Fruit fly (Drosophila melanogaster) whole organism, embryonic: Measurements from ENCODE around the gene COX6B.
A peak's percentile ranks its signal among the peaks of the same experiment; 100 is the strongest.

ENCODE experiments used
- Ada2b ChIP-seq: fragments of 200-800 bp; sonication (Bioruptor generic); IDR thresholded peaks from 2 replicates; pipeline ENCODE4 v1.3.6; 2022; ENCODE audit warnings: missing biosample characterization, missing genetic modification characterization
- CG10209 ChIP-seq: fragments of 200-800 bp; sonication (Bioruptor generic); optimal IDR thresholded peaks from 3 replicates; lab custom pipeline; 2017; ENCODE audit warnings: missing biosample characterization, mild to moderate bottlenecking, missing genetic modification characterization, missing genetic modification reagents
- CG10543 ChIP-seq: fragments of 200-800 bp; sonication (Bioruptor generic); optimal IDR thresholded peaks from 3 replicates; lab custom pipeline; 2017; ENCODE audit warnings: missing biosample characterization, mild to moderate bottlenecking, missing genetic modification characterization, moderate library complexity
- CG11247 ChIP-seq: fragments of 200-800 bp; sonication (Bioruptor generic); IDR thresholded peaks from 2 replicates; pipeline ENCODE4 v1.3.6; 2022; ENCODE audit warnings: missing biosample characterization, missing genetic modification characterization
- CG11696 ChIP-seq: fragments of 200-800 bp; sonication (Bioruptor generic); IDR thresholded peaks from 2 replicates; pipeline ENCODE4 v1.3.6; 2022; ENCODE audit warnings: missing biosample characterization, missing genetic modification characterization
- CG12219 ChIP-seq: fragments of 200-800 bp; sonication (Bioruptor generic); optimal IDR thresholded peaks from 3 replicates; lab custom pipeline; 2018; ENCODE audit warnings: missing biosample characterization, mild to moderate bottlenecking, missing genetic modification characterization
- CG12769 ChIP-seq: fragments of 200-800 bp; sonication (Bioruptor generic); optimal IDR thresholded peaks from 2 replicates; lab custom pipeline; 2019; ENCODE audit warnings: missing biosample characterization, mild to moderate bottlenecking, missing genetic modification characterization, moderate library complexity
- CG15696 ChIP-seq: fragments of 200-800 bp; sonication (Bioruptor generic); optimal IDR thresholded peaks from 2 replicates; lab custom pipeline; 2019; ENCODE audit warnings: missing biosample characterization, mild to moderate bottlenecking, missing genetic modification characterization, moderate library complexity
- CG3065 ChIP-seq: fragments of 200-800 bp; sonication (Bioruptor generic); optimal IDR thresholded peaks from 2 replicates; lab custom pipeline; 2016; ENCODE audit warnings: missing biosample characterization, missing genetic modification characterization
- CG33213 ChIP-seq: fragments of 200-800 bp; sonication (Bioruptor generic); optimal IDR thresholded peaks from 3 replicates; lab custom pipeline; 2016; ENCODE audit warnings: missing biosample characterization, missing genetic modification characterization
- CG4282 ChIP-seq: fragments of 200-800 bp; sonication (Bioruptor generic); optimal IDR thresholded peaks from 2 replicates; lab custom pipeline; 2016; ENCODE audit warnings: missing biosample characterization, missing genetic modification characterization
- CG4424 ChIP-seq: fragments of 200-800 bp; sonication (Bioruptor generic); optimal IDR thresholded peaks from 3 replicates; lab custom pipeline; 2016; ENCODE audit warnings: missing biosample characterization, missing genetic modification characterization
- CG5180 ChIP-seq: fragments of 200-800 bp; sonication (Bioruptor generic); optimal IDR thresholded peaks from 3 replicates; lab custom pipeline; 2017; ENCODE audit warnings: missing biosample characterization, missing genetic modification characterization, mild to moderate bottlenecking, moderate library complexity, missing genetic modification reagents
- CG8089 ChIP-seq: fragments of 200-800 bp; sonication (Bioruptor generic); optimal IDR thresholded peaks from 3 replicates; lab custom pipeline; 2016; ENCODE audit warnings: missing biosample characterization, missing genetic modification characterization
- CG8765 ChIP-seq: fragments of 200-800 bp; sonication (Bioruptor generic); IDR thresholded peaks from 2 replicates; pipeline ENCODE4 v1.3.6; 2022; ENCODE audit warnings: missing biosample characterization, missing genetic modification characterization
- Dbx ChIP-seq: fragments of 200-800 bp; sonication (Bioruptor generic); IDR thresholded peaks from 3 replicates; pipeline ENCODE4 v1.3.6; 2022; ENCODE audit warnings: missing biosample characterization, missing genetic modification characterization
- Ets65A ChIP-seq: fragments of 200-800 bp; sonication (Bioruptor generic); peaks from one replicate; lab custom pipeline; 2016; ENCODE audit warnings: missing biosample characterization, missing genetic modification characterization
- GATAe ChIP-seq: fragments of 200-800 bp; sonication (Bioruptor generic); conservative IDR thresholded peaks from 2 replicates; pipeline ENCODE4 v1.3.6; 2022; ENCODE audit warnings: missing biosample characterization, missing genetic modification characterization
- HLH54F ChIP-seq: fragments of 200-800 bp; sonication (Bioruptor generic); optimal IDR thresholded peaks from 3 replicates; lab custom pipeline; 2016; ENCODE audit warnings: missing biosample characterization, missing genetic modification characterization
- HLHmδ ChIP-seq: fragments of 200-800 bp; sonication (Bioruptor generic); optimal IDR thresholded peaks from 2 replicates; lab custom pipeline; 2018; ENCODE audit warnings: missing biosample characterization, mild to moderate bottlenecking, missing genetic modification characterization, moderate library complexity
- Hr39 ChIP-seq: fragments of >200 bp; optimal IDR thresholded peaks from 2 replicates; lab custom pipeline; 2017
- Myb ChIP-seq: fragments of 200-800 bp; sonication (Bioruptor generic); optimal IDR thresholded peaks from 2 replicates; lab custom pipeline; 2016; ENCODE audit warnings: missing biosample characterization, missing genetic modification characterization
- NfI ChIP-seq: fragments of 200-800 bp; sonication (Bioruptor generic); optimal IDR thresholded peaks from 3 replicates; lab custom pipeline; 2018; ENCODE audit warnings: missing biosample characterization, mild to moderate bottlenecking, missing genetic modification characterization, moderate library complexity
- PHDP ChIP-seq: fragments of 200-800 bp; sonication (Bioruptor generic); optimal IDR thresholded peaks from 3 replicates; lab custom pipeline; 2018; ENCODE audit warnings: missing biosample characterization, mild to moderate bottlenecking, missing genetic modification characterization, moderate library complexity
- Pdp1 ChIP-seq, 2 experiments: fragments of 200-800 bp; sonication (Bioruptor generic); optimal IDR thresholded peaks; 3 replicates each; lab custom pipeline; 2016; ENCODE audit warnings: missing biosample characterization in 2 of 2, missing genetic modification characterization in 2 of 2, mild to moderate bottlenecking in 1 of 2, moderate library complexity in 1 of 2
- Rx ChIP-seq: fragments of 200-800 bp; sonication (Bioruptor generic); IDR thresholded peaks from 2 replicates; pipeline ENCODE4 v1.3.6; 2022; ENCODE audit warnings: missing biosample characterization, missing genetic modification characterization
- Sry-β ChIP-seq: fragments of 200-800 bp; sonication (Bioruptor generic); optimal IDR thresholded peaks from 2 replicates; lab custom pipeline; 2018; ENCODE audit warnings: missing biosample characterization, mild to moderate bottlenecking, missing genetic modification characterization, moderate library complexity
- Xrp1 ChIP-seq: fragments of 200-800 bp; sonication (Bioruptor generic); IDR thresholded peaks from 2 replicates; pipeline ENCODE4 v1.3.6; 2022; ENCODE audit warnings: missing biosample characterization, missing genetic modification characterization
- cas ChIP-seq: fragments of 200-800 bp; sonication (Bioruptor generic); IDR thresholded peaks from 2 replicates; pipeline ENCODE4 v1.3.6; 2022; ENCODE audit warnings: missing biosample characterization, missing genetic modification characterization
- chinmo ChIP-seq: fragments of 200-800 bp; sonication (Bioruptor generic); IDR thresholded peaks from 4 replicates; pipeline ENCODE4 v1.3.6; 2022; ENCODE audit warnings: missing biosample characterization, missing genetic modification characterization; ENCODE audit not compliant: partially characterized antibody
- ci ChIP-seq: fragments of 200-800 bp; sonication (Bioruptor generic); IDR thresholded peaks from 3 replicates; pipeline ENCODE4 v1.3.6; 2022; ENCODE audit warnings: missing biosample characterization, missing genetic modification characterization
- crc ChIP-seq: fragments of 200-800 bp; sonication (Bioruptor generic); optimal IDR thresholded peaks from 2 replicates; lab custom pipeline; 2016; ENCODE audit warnings: missing biosample characterization, missing genetic modification characterization
- crol ChIP-seq: fragments of 200-800 bp; sonication (Bioruptor generic); IDR thresholded peaks from 2 replicates; pipeline ENCODE4 v1.3.6; 2022; ENCODE audit warnings: missing biosample characterization, missing genetic modification characterization
- dmrt11E ChIP-seq: fragments of 200-800 bp; sonication (Bioruptor generic); optimal IDR thresholded peaks from 3 replicates; lab custom pipeline; 2018; ENCODE audit warnings: missing biosample characterization, mild to moderate bottlenecking, missing genetic modification characterization, moderate library complexity
- eve ChIP-seq, 2 experiments: fragments of >200 bp; optimal IDR thresholded peaks; 2 replicates each; lab custom pipeline; 2017; ENCODE audit warnings: missing biosample characterization in 2 of 2, missing genetic modification characterization in 2 of 2
- exex ChIP-seq: fragments of 200-800 bp; sonication (Bioruptor generic); optimal IDR thresholded peaks from 4 replicates; lab custom pipeline; 2018; ENCODE audit warnings: missing biosample characterization, mild to moderate bottlenecking, missing genetic modification characterization, moderate library complexity
- gcm2 ChIP-seq: fragments of 200-800 bp; sonication (Bioruptor generic); optimal IDR thresholded peaks from 2 replicates; lab custom pipeline; 2016; ENCODE audit warnings: missing biosample characterization, missing genetic modification characterization
- gem ChIP-seq: fragments of 200-800 bp; sonication (Bioruptor generic); optimal IDR thresholded peaks from 2 replicates; lab custom pipeline; 2019; ENCODE audit warnings: missing biosample characterization, mild to moderate bottlenecking, missing genetic modification characterization, moderate library complexity
- ind ChIP-seq: fragments of 200-800 bp; sonication (Bioruptor generic); optimal IDR thresholded peaks from 3 replicates; lab custom pipeline; 2016; ENCODE audit warnings: missing biosample characterization, missing genetic modification characterization
- kni ChIP-seq: fragments of 200-800 bp; sonication (Bioruptor generic); optimal IDR thresholded peaks from 3 replicates; lab custom pipeline; 2017; ENCODE audit warnings: mild to moderate bottlenecking, missing biosample characterization, missing genetic modification reagents, missing genetic modification characterization
- lab ChIP-seq: fragments of 200-800 bp; sonication (Bioruptor generic); optimal IDR thresholded peaks from 3 replicates; lab custom pipeline; 2017; ENCODE audit warnings: missing biosample characterization, missing genetic modification characterization, mild to moderate bottlenecking, moderate library complexity, missing genetic modification reagents
- maf-S ChIP-seq: fragments of 200-800 bp; sonication (Bioruptor generic); optimal IDR thresholded peaks from 2 replicates; lab custom pipeline; 2016; ENCODE audit warnings: missing biosample characterization, missing genetic modification characterization
- mirr ChIP-seq: fragments of 200-800 bp; sonication (Bioruptor generic); optimal IDR thresholded peaks from 3 replicates; lab custom pipeline; 2018; ENCODE audit warnings: missing biosample characterization, mild to moderate bottlenecking, missing genetic modification characterization
- otp ChIP-seq: fragments of 200-800 bp; sonication (Bioruptor generic); IDR thresholded peaks from 3 replicates; pipeline ENCODE4, ENCODE4 v1.3.6; 2022; ENCODE audit warnings: missing biosample characterization, missing genetic modification characterization
- pb ChIP-seq: fragments of 200-800 bp; sonication (Bioruptor generic); optimal IDR thresholded peaks from 3 replicates; lab custom pipeline; 2016; ENCODE audit warnings: missing biosample characterization, missing genetic modification characterization
- repo ChIP-seq: fragments of 200-800 bp; sonication (Bioruptor generic); optimal IDR thresholded peaks from 2 replicates; lab custom pipeline; 2016; ENCODE audit warnings: missing biosample characterization, missing genetic modification characterization
- rib ChIP-seq: fragments of 200-800 bp; sonication (Bioruptor generic); IDR thresholded peaks from 2 replicates; pipeline ENCODE4 v1.3.6; 2022; ENCODE audit warnings: missing biosample characterization, missing genetic modification characterization
- schlank ChIP-seq: fragments of 200-800 bp; sonication (Bioruptor generic); optimal IDR thresholded peaks from 2 replicates; lab custom pipeline; 2018; ENCODE audit warnings: missing biosample characterization, mild to moderate bottlenecking, missing genetic modification characterization
- sens ChIP-seq: fragments of 200-800 bp; sonication (Bioruptor generic); peaks from one replicate; lab custom pipeline; 2016; ENCODE audit warnings: missing biosample characterization, missing genetic modification characterization
- sug ChIP-seq: fragments of 200-800 bp; optimal IDR thresholded peaks from 2 replicates; lab custom pipeline; 2019; ENCODE audit warnings: missing biosample characterization, mild to moderate bottlenecking, missing genetic modification characterization, moderate library complexity
- toy ChIP-seq: fragments of 200-800 bp; sonication (Bioruptor generic); IDR thresholded peaks from 2 replicates; pipeline ENCODE4 v1.3.6; 2022; ENCODE audit warnings: missing biosample characterization, missing genetic modification characterization
- trh ChIP-seq: fragments of 200-800 bp; sonication (Bioruptor generic); optimal IDR thresholded peaks from 2 replicates; lab custom pipeline; 2016; ENCODE audit warnings: missing biosample characterization, missing genetic modification characterization
- zf30C ChIP-seq: fragments of 200-800 bp; sonication (Bioruptor generic); optimal IDR thresholded peaks from 3 replicates; lab custom pipeline; 2018; ENCODE audit warnings: missing biosample characterization, mild to moderate bottlenecking, missing genetic modification characterization

Gene COX6B

dm6 chrX:19753710-19754109 lies 9.6 kb upstream of the COX6B start:
- TF ChIP-seq maf-S (no peak), CG5180 (GFP tag; lab: Kevin White, UChicago) (no peak), gem (tag; lab: Kevin White, UChicago) (no peak), toy (0 out of 2 replicates have a peak, but pooled peaks have one; percentile 7), CG12219 (GFP tag; lab: Kevin White, UChicago) (no peak), PHDP (tag; lab: Kevin White, UChicago) (no peak), gcm2 (GFP tag; lab: Kevin White, UChicago) (no peak), ind (GFP tag; lab: Kevin White, UChicago) (no peak), pb (GFP tag; lab: Kevin White, UChicago) (no peak), trh (no peak), repo (GFP tag; lab: Kevin White, UChicago) (no peak), Hr39 (lab: Kevin White, UChicago) (no peak), HLH54F (no peak), dmrt11E (tag; lab: Kevin White, UChicago) (no peak), Sry-β (GFP tag; lab: Kevin White, UChicago) (no peak), schlank (tag; lab: Kevin White, UChicago) (no peak), CG12769 (tag; lab: Kevin White, UChicago) (peak; percentile 73), lab (GFP tag; lab: Kevin White, UChicago) (no peak), Pdp1 (GFP tag; optimal IDR thresholded peaks at IDR 0.05; lab: Kevin White, UChicago) (peak in 1 of 2 experiments; percentile 97), zf30C (no peak), CG8089 (GFP tag; lab: Kevin White, UChicago) (no peak), rib (GFP tag; lab: Robert Waterston, UW) (no peak), CG3065 (GFP tag; lab: Kevin White, UChicago) (no peak), CG4282 (GFP tag; lab: Kevin White, UChicago) (no peak), kni (GFP tag; lab: Kevin White, UChicago) (peak; percentile 43), crc (GFP tag; lab: Kevin White, UChicago) (no peak), HLHmδ (GFP tag; lab: Kevin White, UChicago) (no peak), NfI (GFP tag; lab: Kevin White, UChicago) (no peak), CG4424 (no peak), sens (GFP tag; lab: Kevin White, UChicago) (no peak), Myb (GFP tag; lab: Kevin White, UChicago) (no peak), eve (GFP tag; optimal IDR thresholded peaks at IDR 0.05; lab: Kevin White, UChicago) (no peak), CG11696 (GFP tag; lab: Robert Waterston, UW) (no peak)

dm6 chrX:19752344-19752743 lies 8.2 kb upstream of the COX6B start:
- TF ChIP-seq exex (tag; lab: Kevin White, UChicago), result peak; percentile 95
- TF ChIP-seq CG11247 (GFP tag; lab: Robert Waterston, UW), result no peak
- TF ChIP-seq Ada2b (GFP tag; lab: Robert Waterston, UW), result no peak
- peak; percentile 55 for TF ChIP-seq CG10543 (GFP tag; lab: Kevin White, UChicago)
- TF ChIP-seq Rx (GFP tag; lab: Robert Waterston, UW), result no peak
- TF ChIP-seq CG8765 (GFP tag; lab: Robert Waterston, UW), result no peak
- TF ChIP-seq CG15696 (tag; lab: Kevin White, UChicago), result no peak
- TF ChIP-seq cas (GFP tag; lab: Robert Waterston, UW), result no peak
- no peak for TF ChIP-seq otp (GFP tag; lab: Robert Waterston, UW)
- peak; percentile 95 for TF ChIP-seq mirr (GFP tag; lab: Kevin White, UChicago)
- TF ChIP-seq crc (GFP tag; lab: Kevin White, UChicago), result no peak
- no peak for TF ChIP-seq Xrp1 (GFP tag; lab: Robert Waterston, UW)
- no peak for TF ChIP-seq CG33213 (GFP tag; lab: Kevin White, UChicago)
- 0 out of 3 replicates have a peak, but pooled peaks have one; percentile 33 for TF ChIP-seq ci (GFP tag; lab: Robert Waterston, UW)
- TF ChIP-seq sug (tag; lab: Kevin White, UChicago), result peak; percentile 71
- no peak for TF ChIP-seq CG10209 (GFP tag; lab: Kevin White, UChicago)
- TF ChIP-seq GATAe (GFP tag; lab: Robert Waterston, UW), result 0 out of 2 replicates have a peak, but pooled peaks have one; percentile 30
- TF ChIP-seq chinmo (GFP tag; lab: Robert Waterston, UW), result 0 out of 4 replicates have a peak, but pooled peaks have one; percentile 56
- TF ChIP-seq crol (GFP tag; lab: Robert Waterston, UW), result no peak
- peak; percentile 84 for TF ChIP-seq Ets65A (GFP tag; lab: Kevin White, UChicago)
- TF ChIP-seq Dbx (GFP tag; lab: Robert Waterston, UW), result no peak
